Fruit fly (Drosophila melanogaster) whole organism: Measurements from ENCODE around the gene mRpS7.

Experiments
- CG8478 ChIP-seq: fragments of >200 bp; optimal IDR thresholded peaks from 2 replicates; lab custom pipeline; 2018; ENCODE audit warnings: inconsistent platforms
- Dll ChIP-seq: fragments of >200 bp; optimal IDR thresholded peaks from 2 replicates; lab custom pipeline; 2017
- EcR ChIP-seq, 2 experiments: fragments of >200 bp; optimal IDR thresholded peaks; 2 replicates each; lab custom pipeline; 2017; ENCODE audit warnings: missing biosample characterization in 2 of 2, missing genetic modification characterization in 2 of 2, missing genetic modification reagents in 2 of 2
- pan ChIP-seq: fragments of >200 bp; optimal IDR thresholded peaks from 2 replicates; lab custom pipeline; 2017
- psq ChIP-seq: fragments of >200 bp; optimal IDR thresholded peaks from 2 replicates; lab custom pipeline; 2017
- usp ChIP-seq: fragments of >200 bp; optimal IDR thresholded peaks from 2 replicates; lab custom pipeline; 2017; ENCODE audit warnings: missing biosample characterization, missing genetic modification characterization, mixed read lengths

The mRpS7 gene

dm6 chr2L:10386208-10386805, at the start of gene mRpS7, which contains the start of gene Cdk1:
mRpS7 (plus strand) TSS chr2L:10386662.
Cdk1 (minus strand) TSS chr2L:10386262.
- no peak for TF ChIP-seq Dll (lab: Kevin White, UChicago)
- no peak for TF ChIP-seq psq
- TF ChIP-seq usp = no peak
- TF ChIP-seq CG8478 (lab: Kevin White, UChicago) = no peak
- TF ChIP-seq EcR (GFP tag; optimal IDR thresholded peaks at IDR 0.05; lab: Kevin White, UChicago) = no peak

dm6 chr2L:10339212-10339721, 47.2 kb upstream of the mRpS7 start, which contains the start of gene SamDC:
SamDC (plus strand) TSS chr2L:10339457.
- TF ChIP-seq Dll (lab: Kevin White, UChicago) (no peak), EcR (GFP tag; optimal IDR thresholded peaks at IDR 0.05; lab: Kevin White, UChicago) (no peak), psq (no peak)

- TF ChIP-seq CG8478 (lab: Kevin White, UChicago) (no peak), EcR (GFP tag; optimal IDR thresholded peaks at IDR 0.05; lab: Kevin White, UChicago) (no peak), psq (no peak), usp (no peak), pan (lab: Kevin White, UChicago) (no peak), Dll (lab: Kevin White, UChicago) (no peak)
Observed at dm6 chr2L:10339841-10340240, 46.6 kb upstream of the mRpS7 start.

- TF ChIP-seq usp = no peak
- no peak for TF ChIP-seq EcR (GFP tag; optimal IDR thresholded peaks at IDR 0.05; lab: Kevin White, UChicago)
- no peak for TF ChIP-seq CG8478 (lab: Kevin White, UChicago)
- no peak for TF ChIP-seq pan (lab: Kevin White, UChicago)
- no peak for TF ChIP-seq psq
- no peak for TF ChIP-seq Dll (lab: Kevin White, UChicago)
Observed at dm6 chr2L:10341405-10341804, 45.1 kb upstream of the mRpS7 start, which contains the start of gene CG31715. CG31715 (plus strand) TSS chr2L:10341616.

dm6 chr2L:10342471-10342870, 44.0 kb upstream of the mRpS7 start, which contains the start of gene Sps2:
Sps2 (plus strand) TSS chr2L:10342594.
- TF ChIP-seq CG8478 (lab: Kevin White, UChicago) = no peak
- no peak for TF ChIP-seq psq
- TF ChIP-seq usp = no peak
- TF ChIP-seq Dll (lab: Kevin White, UChicago) = no peak
- TF ChIP-seq pan (lab: Kevin White, UChicago) = no peak
- TF ChIP-seq EcR (GFP tag; optimal IDR thresholded peaks at IDR 0.05; lab: Kevin White, UChicago) = no peak

dm6 chr2L:10344029-10344606, 42.3 kb upstream of the mRpS7 start, which contains the start of gene Frmd5:
Frmd5 (plus strand) TSS chr2L:10344442.
- no peak for TF ChIP-seq Dll (lab: Kevin White, UChicago)
- no peak for TF ChIP-seq psq
- TF ChIP-seq usp = no peak
- no peak for TF ChIP-seq pan (lab: Kevin White, UChicago)
- TF ChIP-seq EcR (GFP tag; optimal IDR thresholded peaks at IDR 0.05; lab: Kevin White, UChicago) = no peak

- TF ChIP-seq Dll (lab: Kevin White, UChicago) (no peak), psq (no peak), CG8478 (lab: Kevin White, UChicago) (no peak), usp (no peak)
Observed at dm6 chr2L:10351130-10351529, 35.3 kb upstream of the mRpS7 start.

dm6 chr2L:10353871-10354270, 32.6 kb upstream of the mRpS7 start, which contains the start of gene CG34367:
CG34367 (minus strand) TSS chr2L:10353905.
- TF ChIP-seq usp (no peak), psq (no peak), EcR (GFP tag; optimal IDR thresholded peaks at IDR 0.05; lab: Kevin White, UChicago) (no peak), pan (lab: Kevin White, UChicago) (no peak), Dll (lab: Kevin White, UChicago) (no peak), CG8478 (lab: Kevin White, UChicago) (no peak)

dm6 chr2L:10356508-10356907, 30.0 kb upstream of the mRpS7 start, which contains the start of the genes CtsL4 and ClpP:
CtsL4 (minus strand) TSS chr2L:10356597.
ClpP (plus strand) TSS chr2L:10356795.
- no peak for TF ChIP-seq pan (lab: Kevin White, UChicago)
- TF ChIP-seq usp = no peak
- no peak for TF ChIP-seq EcR (GFP tag; optimal IDR thresholded peaks at IDR 0.05; lab: Kevin White, UChicago)
- TF ChIP-seq psq = no peak
- TF ChIP-seq CG8478 (lab: Kevin White, UChicago) = no peak

- no peak for TF ChIP-seq EcR (GFP tag; optimal IDR thresholded peaks at IDR 0.05; lab: Kevin White, UChicago)
- no peak for TF ChIP-seq CG8478 (lab: Kevin White, UChicago)
- TF ChIP-seq usp = no peak
- no peak for TF ChIP-seq Dll (lab: Kevin White, UChicago)
- TF ChIP-seq psq = no peak
- TF ChIP-seq pan (lab: Kevin White, UChicago) = no peak
Observed at dm6 chr2L:10362408-10363067, 23.9 kb upstream of the mRpS7 start, which contains the start of the genes Cand1 and pim. Cand1 (minus strand) TSS chr2L:10362707. pim (plus strand) TSS chr2L:10362989.

dm6 chr2L:10364229-10364628, 22.2 kb upstream of the mRpS7 start, which contains the start of gene lft:
lft (plus strand) TSS chr2L:10364471.
- TF ChIP-seq psq (no peak), pan (lab: Kevin White, UChicago) (no peak), EcR (GFP tag; optimal IDR thresholded peaks at IDR 0.05; lab: Kevin White, UChicago) (no peak), Dll (lab: Kevin White, UChicago) (no peak)

dm6 chr2L:10366525-10366924, 19.9 kb upstream of the mRpS7 start, which contains the start of gene CG5056:
CG5056 (plus strand) TSS chr2L:10366692.
- no peak for TF ChIP-seq pan (lab: Kevin White, UChicago)
- no peak for TF ChIP-seq psq
- no peak for TF ChIP-seq CG8478 (lab: Kevin White, UChicago)
